Fruit fly (Drosophila melanogaster): Measurements from ENCODE around the gene 5-HT2A.

The 5-HT2A gene

dm6 chr3R:4641616-4642102, 29.0 kb downstream of the 5-HT2A start, which contains the start of the genes CG9775, MED31 and slx1 (continued):
- TF ChIP-seq CG8290 (GFP tag; optimal IDR thresholded peaks at IDR 0.05) (peak; percentile 57), CG8290 (tag; optimal IDR thresholded peaks at IDR 0.05) (peak in 1 of 2 experiments; percentile 25), row (GFP tag; IDR thresholded peaks at IDR 0.05) (peak; percentile 90), emc (GFP tag; optimal IDR thresholded peaks at IDR 0.05) (no peak), rib (GFP tag; IDR thresholded peaks at IDR 0.05) (no peak), Hsf (GFP tag; optimal IDR thresholded peaks at IDR 0.05) (peak; percentile 38), CG12391 (tag; optimal IDR thresholded peaks at IDR 0.05) (peak; percentile 89), D19B (GFP tag; optimal IDR thresholded peaks at IDR 0.05) (peak; percentile 65), CG7786 (GFP tag; optimal IDR thresholded peaks at IDR 0.05) (no peak), CG17912 (GFP tag; optimal IDR thresholded peaks at IDR 0.05) (no peak), dati (GFP tag; IDR thresholded peaks at IDR 0.05) (0 out of 2 replicates have a peak, but pooled peaks have one; percentile 21), lab (GFP tag; optimal IDR thresholded peaks at IDR 0.05) (peak; percentile 77), CG3838 (GFP tag; optimal IDR thresholded peaks at IDR 0.05) (no peak), slp2 (GFP tag; optimal IDR thresholded peaks at IDR 0.05) (no peak), CG1647 (GFP tag; optimal IDR thresholded peaks at IDR 0.05) (peak; percentile 5), CG3065 (GFP tag; optimal IDR thresholded peaks at IDR 0.05) (peak; percentile 22), Meics (GFP tag; optimal IDR thresholded peaks at IDR 0.05) (peak; percentile 78), slou (GFP tag; optimal IDR thresholded peaks at IDR 0.05) (peak; percentile 41), oc (tag; optimal IDR thresholded peaks at IDR 0.05) (peak; percentile 75), Mrtf (GFP tag; IDR thresholded peaks at IDR 0.05) (peak; percentile 70; the same call in 2 of the 3 replicates), fd64A (GFP tag; optimal IDR thresholded peaks at IDR 0.05) (no peak), CG2678 (tag; optimal IDR thresholded peaks at IDR 0.05) (peak; percentile 86), Dref (GFP tag; IDR thresholded peaks at IDR 0.05) (no peak), gce (GFP tag; IDR thresholded peaks at IDR 0.05) (no peak), crp (GFP tag; optimal IDR thresholded peaks at IDR 0.05) (peak in 1 of 2 experiments; percentile 11), CG4360 (GFP tag; IDR thresholded peaks at IDR 0.05) (no peak), Mad (GFP tag; optimal IDR thresholded peaks at IDR 0.05) (no peak), az2 (GFP tag; optimal IDR thresholded peaks at IDR 0.05) (peak; percentile 68), CG10654 (GFP tag; optimal IDR thresholded peaks at IDR 0.05) (peak; percentile 56), Drgx (GFP tag; IDR thresholded peaks at IDR 0.05) (peak; percentile 63; the same call in 1 of the 2 replicates), CG6654 (GFP tag; optimal IDR thresholded peaks at IDR 0.05) (peak; percentile 30), klu (GFP tag; IDR thresholded peaks at IDR 0.05) (peak; percentile 61; the same call in 1 of the 2 replicates), Awh (GFP tag; IDR thresholded peaks at IDR 0.05) (0 out of 2 replicates have a peak, but pooled peaks have one; percentile 41), Side (GFP tag; optimal IDR thresholded peaks at IDR 0.05) (peak; percentile 16), Mes4 (GFP tag; optimal IDR thresholded peaks at IDR 0.05) (no peak), sens (GFP tag) (peak; percentile 94), Blimp-1 (GFP tag; optimal IDR thresholded peaks at IDR 0.05) (peak; percentile 71), ftz-f1 (GFP tag; optimal IDR thresholded peaks at IDR 0.05) (no peak), MESR4 (GFP tag; optimal IDR thresholded peaks at IDR 0.05) (peak; percentile 31), CG17385 (GFP tag; optimal IDR thresholded peaks at IDR 0.05) (peak; percentile 64), sima (GFP tag; optimal IDR thresholded peaks at IDR 0.05) (no peak), Hr78 (GFP tag; optimal IDR thresholded peaks at IDR 0.05) (no peak), Atf3 (GFP tag; optimal IDR thresholded peaks at IDR 0.05) (no peak), da (GFP tag; optimal IDR thresholded peaks at IDR 0.05) (no peak), CG8089 (GFP tag; optimal IDR thresholded peaks at IDR 0.05) (no peak), CG11247 (GFP tag; IDR thresholded peaks at IDR 0.05) (peak; percentile 59; the same call in 1 of the 2 replicates), Lhr (GFP tag; optimal IDR thresholded peaks at IDR 0.05) (peak; percentile 16), sisA (GFP tag; IDR thresholded peaks at IDR 0.05) (peak; percentile 68), Sox102F (GFP tag; optimal IDR thresholded peaks at IDR 0.05) (peak; percentile 84), Atf6 (GFP tag; IDR thresholded peaks at IDR 0.05) (peak; percentile 64), Tbp (GFP tag; optimal IDR thresholded peaks at IDR 0.05) (no peak), CG8478 (optimal IDR thresholded peaks at IDR 0.05) (no peak)
